Worm (Caenorhabditis elegans) whole organism, L4 larva: ENCODE results near the gene F43C11.7.

Source experiments
- F10B5.3 ChIP-seq: sonication (generic microtip); optimal IDR thresholded peaks from 2 replicates; lab custom pipeline; 2016; ENCODE audit warnings: mild to moderate bottlenecking, missing genetic modification characterization, missing compliant biosample characterization
- F26F4.8 ChIP-seq: fragments of 200-800 bp; sonication (Bioruptor generic); conservative IDR thresholded peaks from 2 replicates; pipeline ENCODE4 v1.3.6; 2022; ENCODE audit warnings: missing genetic modification characterization, missing compliant biosample characterization
- R02D3.7 ChIP-seq: fragments of 150-350 bp; sonication (generic microtip); optimal IDR thresholded peaks from 3 replicates; lab custom pipeline; 2014; ENCODE audit warnings: missing biosample characterization, missing genetic modification characterization
- T26A8.4 ChIP-seq: fragments of 200-800 bp; sonication (Bioruptor generic); IDR thresholded peaks from 2 replicates; pipeline ENCODE4 v1.3.6; 2022; ENCODE audit warnings: missing genetic modification characterization, missing compliant biosample characterization
- Y75B8A.6 ChIP-seq: fragments of 200-800 bp; sonication (Bioruptor generic); IDR thresholded peaks from 2 replicates; pipeline ENCODE4 v1.3.6; 2022; ENCODE audit warnings: missing genetic modification reagents, missing genetic modification characterization, missing compliant biosample characterization
- ZK546.5 ChIP-seq, 2 experiments: sonication (generic microtip); optimal IDR thresholded peaks; 2 replicates each; lab custom pipeline; 2017; ENCODE audit warnings: missing biosample characterization in 2 of 2, missing genetic modification characterization in 2 of 2
- aha-1 ChIP-seq: fragments of 150-350 bp; peaks from one replicate; lab custom pipeline; 2014; ENCODE audit warnings: missing biosample characterization, missing genetic modification characterization
- daf-16 ChIP-seq, 3 experiments: sonication (generic microtip); optimal IDR thresholded peaks; 2 replicates each; lab custom pipeline; 2016 to 2017; ENCODE audit warnings: missing genetic modification characterization in 3 of 3, missing genetic modification reagents in 3 of 3, mild to moderate bottlenecking in 2 of 3, missing compliant biosample characterization in 2 of 3, missing biosample characterization in 1 of 3, moderate library complexity in 1 of 3
- daf-8 ChIP-seq: fragments of 200-800 bp; sonication (Bioruptor generic); IDR thresholded peaks from 2 replicates; pipeline ENCODE4 v1.3.6; 2022; ENCODE audit warnings: missing genetic modification characterization, missing compliant biosample characterization
- dmd-9 ChIP-seq: fragments of 200-800 bp; sonication (Bioruptor generic); IDR thresholded peaks from 2 replicates; pipeline ENCODE4 v1.3.6; 2022; ENCODE audit warnings: missing genetic modification reagents, missing genetic modification characterization, missing compliant biosample characterization
- egl-43 ChIP-seq: fragments of 200-800 bp; sonication (Bioruptor generic); IDR thresholded peaks from 2 replicates; pipeline ENCODE4 v1.3.6; 2022; ENCODE audit warnings: missing genetic modification reagents, missing genetic modification characterization, missing compliant biosample characterization
- gei-8 ChIP-seq: fragments of 200-800 bp; sonication (Bioruptor generic); optimal IDR thresholded peaks from 2 replicates; lab custom pipeline; 2018; ENCODE audit warnings: mild to moderate bottlenecking, missing genetic modification characterization, missing compliant biosample characterization
- hif-1 ChIP-seq, 2 experiments: sonication (generic microtip); optimal IDR thresholded peaks; 2 replicates each; lab custom pipeline; 2016 to 2017; ENCODE audit warnings: missing compliant biosample characterization in 2 of 2, missing genetic modification characterization in 2 of 2, missing genetic modification reagents in 2 of 2, missing genotype in 2 of 2, mild to moderate bottlenecking in 1 of 2
- hmg-1.1 ChIP-seq: fragments of 200-800 bp; sonication (Bioruptor generic); IDR thresholded peaks from 2 replicates; pipeline ENCODE4 v1.3.6; 2022; ENCODE audit warnings: missing genetic modification reagents, missing genetic modification characterization, missing compliant biosample characterization
- lin-1 ChIP-seq: fragments of 200-800 bp; sonication (Bioruptor generic); IDR thresholded peaks from 2 replicates; pipeline ENCODE4 v1.3.6; 2022; ENCODE audit warnings: missing genetic modification reagents, missing genetic modification characterization, missing compliant biosample characterization
- lin-13 ChIP-seq: fragments of 150-350 bp; optimal IDR thresholded peaks from 2 replicates; lab custom pipeline; 2014; ENCODE audit warnings: missing biosample characterization, missing genetic modification reagents, missing genetic modification characterization
- lin-29 ChIP-seq: fragments of 200-800 bp; sonication (Bioruptor generic); IDR thresholded peaks from 2 replicates; pipeline ENCODE4 v1.3.6; 2022; ENCODE audit warnings: missing genetic modification reagents, missing genetic modification characterization, missing compliant biosample characterization
- lin-39 ChIP-seq: fragments of 150-350 bp; optimal IDR thresholded peaks from 2 replicates; lab custom pipeline; 2014; ENCODE audit warnings: missing biosample characterization, missing genetic modification reagents, missing genetic modification characterization
- lsy-2 ChIP-seq, 2 experiments: fragments of 150-350 bp in 1 of 2; sonication (generic microtip) in 1 of 2; optimal IDR thresholded peaks; 2 replicates each; lab custom pipeline; 2014 to 2017; ENCODE audit warnings: missing biosample characterization in 2 of 2, missing genetic modification characterization in 2 of 2
- madf-5 ChIP-seq, 2 experiments: fragments of 200-800 bp; sonication (Bioruptor generic); IDR thresholded peaks; 2 replicates each; pipeline ENCODE4 v1.3.6; 2022; ENCODE audit warnings: missing compliant biosample characterization in 2 of 2, missing genetic modification characterization in 2 of 2
- mdl-1 ChIP-seq, 2 experiments: fragments of 150-350 bp in 1 of 2; sonication (generic microtip) in 1 of 2; optimal IDR thresholded peaks; 2 replicates each; lab custom pipeline; 2014 to 2017; ENCODE audit warnings: missing biosample characterization in 2 of 2, missing genetic modification characterization in 2 of 2
- mep-1 ChIP-seq: fragments of 150-350 bp; sonication (generic microtip); optimal IDR thresholded peaks from 3 replicates; lab custom pipeline; 2014; ENCODE audit warnings: missing biosample characterization, missing genetic modification characterization
- mxl-3 ChIP-seq: fragments of 200-800 bp; sonication (Bioruptor generic); optimal IDR thresholded peaks from 2 replicates; lab custom pipeline; 2018; ENCODE audit warnings: mild to moderate bottlenecking, missing genetic modification characterization, missing compliant biosample characterization
- nhr-102 ChIP-seq: sonication (generic microtip); optimal IDR thresholded peaks from 2 replicates; lab custom pipeline; 2016; ENCODE audit warnings: mild to moderate bottlenecking, missing genetic modification characterization, moderate library complexity, missing compliant biosample characterization
- nhr-28 ChIP-seq: fragments of 150-350 bp; optimal IDR thresholded peaks from 2 replicates; lab custom pipeline; 2014; ENCODE audit warnings: missing biosample characterization, missing genetic modification characterization
- nhr-42 ChIP-seq: fragments of 200-800 bp; sonication (Bioruptor generic); IDR thresholded peaks from 2 replicates; pipeline ENCODE4 v1.3.6; 2022; ENCODE audit warnings: missing genetic modification characterization, missing compliant biosample characterization
- nhr-77 ChIP-seq: fragments of 150-350 bp; optimal IDR thresholded peaks from 2 replicates; lab custom pipeline; 2014; ENCODE audit warnings: missing biosample characterization, missing genetic modification characterization
- pha-4 ChIP-seq, 2 experiments: fragments of 150-350 bp in 1 of 2; fragments of 200-800 bp in 1 of 2; sonication (Bioruptor generic) in 1 of 2; IDR thresholded peaks in 1 of 2; optimal IDR thresholded peaks in 1 of 2; 2 replicates each; pipeline versions ENCODE4 v1.3.6 to Lab custom; 2014 to 2022; ENCODE audit warnings: missing genetic modification characterization in 2 of 2, missing genetic modification reagents in 2 of 2, missing biosample characterization in 1 of 2, missing compliant biosample characterization in 1 of 2
- php-3 ChIP-seq: fragments of 200-800 bp; sonication (Bioruptor generic); IDR thresholded peaks from 2 replicates; pipeline ENCODE4 v1.3.6; 2022; ENCODE audit warnings: missing genetic modification reagents, missing genetic modification characterization, missing compliant biosample characterization
- set-16 ChIP-seq: fragments of 200-800 bp; sonication (Bioruptor generic); IDR thresholded peaks from 2 replicates; pipeline ENCODE4 v1.3.6; 2022; ENCODE audit warnings: missing genetic modification reagents, missing genetic modification characterization, missing compliant biosample characterization
- skn-1 ChIP-seq: fragments of 150-350 bp; optimal IDR thresholded peaks from 2 replicates; lab custom pipeline; 2014; ENCODE audit warnings: missing biosample characterization, missing genetic modification characterization
- snpc-1.2 ChIP-seq: fragments of 200-800 bp; sonication (Bioruptor generic); IDR thresholded peaks from 2 replicates; pipeline ENCODE4 v1.3.6; 2022; ENCODE audit warnings: missing genetic modification reagents, missing genetic modification characterization, missing compliant biosample characterization
- spr-1 ChIP-seq: sonication (generic microtip); optimal IDR thresholded peaks from 2 replicates; lab custom pipeline; 2016; ENCODE audit warnings: mild to moderate bottlenecking, missing genetic modification characterization, missing compliant biosample characterization
- tag-97 ChIP-seq: fragments of 200-800 bp; sonication (Bioruptor generic); IDR thresholded peaks from 2 replicates; pipeline ENCODE4 v1.3.6; 2022; ENCODE audit warnings: missing genetic modification characterization, missing compliant biosample characterization
- unc-62 ChIP-seq, 3 experiments: fragments of 150-350 bp in 1 of 3; sonication (generic microtip); optimal IDR thresholded peaks in 2 of 3; peaks in 1 of 3; 1 replicate in 1 of 3; 2 replicates in 2 of 3; lab custom pipeline; 2014 to 2017; ENCODE audit warnings: missing biosample characterization in 3 of 3, missing genetic modification characterization in 3 of 3, missing genetic modification reagents in 3 of 3, missing genotype in 1 of 3
- vab-7 ChIP-seq: fragments of 200-800 bp; sonication (Bioruptor generic); IDR thresholded peaks from 2 replicates; pipeline ENCODE4 v1.3.6; 2022; ENCODE audit warnings: missing genetic modification reagents, missing genetic modification characterization, missing compliant biosample characterization

Gene F43C11.7

ce11 chrII:2366623-2367365, 31.1 kb downstream of the F43C11.7 start, which contains the start of the genes F43C11.12 and F16G10.5:
F43C11.12 (minus strand) TSS chrII:2366723.
F16G10.5 (plus strand) TSS chrII:2367315.
- no peak for TF ChIP-seq F26F4.8
- TF ChIP-seq daf-8: no peak
- TF ChIP-seq egl-43: no peak
- TF ChIP-seq unc-62 (GFP tag; optimal IDR thresholded peaks at IDR 0.05 in 1 of 2; lab: Kevin White, UChicago): peak in 1 of 2 experiments; percentile 32
- no peak for TF ChIP-seq unc-62 (tag; optimal IDR thresholded peaks at IDR 0.05; lab: Kevin White, UChicago)
- no peak for TF ChIP-seq F10B5.3 (tag; lab: Kevin White, UChicago)
- no peak for TF ChIP-seq lsy-2 (tag; optimal IDR thresholded peaks at IDR 0.05; lab: Kevin White, UChicago)
- no peak for TF ChIP-seq mep-1

ce11 chrII:2368956-2369355, 33.3 kb downstream of the F43C11.7 start, which contains the start of gene hpo-25:
hpo-25 (plus strand) TSS chrII:2369256.
- TF ChIP-seq aha-1 (tag; lab: Kevin White, UChicago): peak; percentile 6
- no peak for TF ChIP-seq nhr-28

ce11 chrII:2372090-2372489, 36.4 kb downstream of the F43C11.7 start, which contains the start of gene F16G10.3:
F16G10.3 (plus strand) TSS chrII:2372390.
- TF ChIP-seq daf-16 (GFP tag; optimal IDR thresholded peaks at IDR 0.05; lab: Kevin White, UChicago) (no peak), daf-16 (tag; optimal IDR thresholded peaks at IDR 0.05; lab: Kevin White, UChicago) (no peak), nhr-42 (GFP tag; lab: Robert Waterston, UW) (no peak), dmd-9 (GFP tag; lab: Robert Waterston, UW) (no peak), aha-1 (tag; lab: Kevin White, UChicago) (peak; percentile 66), lin-13 (no peak)

- TF ChIP-seq lin-1 (GFP tag; lab: Robert Waterston, UW) (no peak), T26A8.4 (no peak), Y75B8A.6 (GFP tag; lab: Robert Waterston, UW) (no peak), spr-1 (tag; lab: Kevin White, UChicago) (no peak), unc-62 (GFP tag; optimal IDR thresholded peaks at IDR 0.05 in 1 of 2; lab: Kevin White, UChicago) (peak in 1 of 2 experiments; percentile 79), unc-62 (tag; optimal IDR thresholded peaks at IDR 0.05; lab: Kevin White, UChicago) (no peak), ZK546.5 (tag; optimal IDR thresholded peaks at IDR 0.05; lab: Kevin White, UChicago) (no peak), R02D3.7 (tag; lab: Kevin White, UChicago) (no peak)
- TF ChIP-seq, all 104 proteins: peak for 1
Measured at ce11 chrII:2374973-2375372, 39.3 kb downstream of the F43C11.7 start, which contains the start of gene F16G10.2. F16G10.2 (plus strand) TSS chrII:2375273.

ce11 chrII:2377751-2378150, 42.1 kb downstream of the F43C11.7 start, which contains the start of gene F16G10.6:
F16G10.6 (minus strand) TSS chrII:2377851.
- TF ChIP-seq unc-62 (GFP tag; optimal IDR thresholded peaks at IDR 0.05 in 1 of 2; lab: Kevin White, UChicago) (peak in 1 of 2 experiments; percentile 1), unc-62 (tag; optimal IDR thresholded peaks at IDR 0.05; lab: Kevin White, UChicago) (no peak), madf-5 (GFP tag; IDR thresholded peaks at IDR 0.05; lab: Robert Waterston, UW) (no peak)

ce11 chrII:2378465-2379009, 42.8 kb downstream of the F43C11.7 start:
- peak; percentile 92 for TF ChIP-seq pha-4 (GFP tag; IDR thresholded peaks at IDR 0.05; lab: Robert Waterston, UW)
- no peak for TF ChIP-seq pha-4 (tag; optimal IDR thresholded peaks at IDR 0.05; lab: Kevin White, UChicago)
- no peak for TF ChIP-seq mep-1
- no peak for TF ChIP-seq gei-8
- no peak for TF ChIP-seq daf-8
- no peak for TF ChIP-seq tag-97 (GFP tag; lab: Robert Waterston, UW)
- no peak for TF ChIP-seq lin-29
- TF ChIP-seq mdl-1 (tag; optimal IDR thresholded peaks at IDR 0.05; lab: Kevin White, UChicago): peak in 1 of 2 experiments; percentile 30
- peak; percentile 86 for TF ChIP-seq nhr-77 (tag; lab: Kevin White, UChicago)
- TF ChIP-seq hif-1 (tag; optimal IDR thresholded peaks at IDR 0.05; lab: Kevin White, UChicago): no peak
- TF ChIP-seq snpc-1.2 (GFP tag; lab: Robert Waterston, UW): no peak
- TF ChIP-seq ZK546.5 (tag; optimal IDR thresholded peaks at IDR 0.05; lab: Kevin White, UChicago): no peak
- no peak for TF ChIP-seq vab-7 (GFP tag; lab: Robert Waterston, UW)
- no peak for TF ChIP-seq set-16 (GFP tag; lab: Robert Waterston, UW)
- peak; percentile 100 for TF ChIP-seq php-3
- peak; percentile 97 for TF ChIP-seq nhr-102 (tag; lab: Kevin White, UChicago)
- no peak for TF ChIP-seq lin-39
- TF ChIP-seq R02D3.7 (tag; lab: Kevin White, UChicago): no peak
- TF ChIP-seq hmg-1.1 (GFP tag; lab: Robert Waterston, UW): 0 out of 2 replicates have a peak, but pooled peaks have one; percentile 29
- TF ChIP-seq skn-1: no peak
- TF ChIP-seq lin-1 (GFP tag; lab: Robert Waterston, UW): peak; percentile 98
- TF ChIP-seq mxl-3 (GFP tag; lab: Kevin White, UChicago): peak; percentile 66
- peak; percentile 97 for TF ChIP-seq aha-1 (tag; lab: Kevin White, UChicago)
